Worm (Caenorhabditis elegans) whole organism, L1 larva: ENCODE results near the gene K09C6.9.

Source experiments
- C16A3.4 ChIP-seq: fragments of 150-350 bp; optimal IDR thresholded peaks from 2 replicates; lab custom pipeline; 2014; ENCODE audit warnings: missing biosample characterization, missing genetic modification characterization
- F16B12.6 ChIP-seq: fragments of 150-350 bp; optimal IDR thresholded peaks from 2 replicates; lab custom pipeline; 2014; ENCODE audit warnings: missing biosample characterization, missing genetic modification characterization
- alr-1 ChIP-seq: fragments of 200-800 bp; sonication (Bioruptor generic); optimal IDR thresholded peaks from 2 replicates; lab custom pipeline; 2018; ENCODE audit warnings: borderline replicate concordance, mild to moderate bottlenecking, missing genetic modification characterization, missing compliant biosample characterization
- aly-2 ChIP-seq: fragments of 150-350 bp; optimal IDR thresholded peaks from 2 replicates; lab custom pipeline; 2014; ENCODE audit warnings: missing biosample characterization, missing genetic modification characterization
- ama-1 ChIP-seq: fragments of 150-350 bp; optimal IDR thresholded peaks from 2 replicates; lab custom pipeline; 2014
- blmp-1 ChIP-seq: fragments of 150-350 bp; optimal IDR thresholded peaks from 2 replicates; lab custom pipeline; 2014; ENCODE audit warnings: missing biosample characterization, missing genetic modification characterization
- ceh-88 ChIP-seq: fragments of 200-800 bp; sonication (Bioruptor generic); IDR thresholded peaks from 2 replicates; pipeline ENCODE4 v1.3.6; 2022; ENCODE audit warnings: missing genetic modification characterization, missing compliant biosample characterization
- dpl-1 ChIP-seq, 3 experiments: fragments of 150-350 bp in 2 of 3; sonication (generic microtip) in 1 of 3; optimal IDR thresholded peaks; 2 replicates each; lab custom pipeline; 2014 to 2017; ENCODE audit warnings: missing biosample characterization in 3 of 3, missing genetic modification characterization in 3 of 3, missing genetic modification reagents in 3 of 3
- efl-1 ChIP-seq, 4 experiments: fragments of 150-350 bp; optimal IDR thresholded peaks in 3 of 4; peaks in 1 of 4; 1 replicate in 1 of 4; 2 replicates in 3 of 4; lab custom pipeline; 2014; ENCODE audit warnings: missing biosample characterization in 2 of 4, missing genetic modification characterization in 2 of 4, missing genetic modification reagents in 2 of 4
- efl-3 ChIP-seq: fragments of 200-800 bp; sonication (Bioruptor generic); optimal IDR thresholded peaks from 2 replicates; lab custom pipeline; 2018; ENCODE audit warnings: mild to moderate bottlenecking, missing genetic modification characterization, missing compliant biosample characterization
- egl-13 ChIP-seq: sonication (generic microtip); optimal IDR thresholded peaks from 2 replicates; lab custom pipeline; 2016; ENCODE audit warnings: missing genotype, missing genetic modification reagents, missing genetic modification characterization, missing compliant biosample characterization
- egl-27 ChIP-seq, 2 experiments: fragments of 150-350 bp in 1 of 2; sonication (generic microtip); optimal IDR thresholded peaks; 3 replicates each; lab custom pipeline; 2017 to 2018; ENCODE audit warnings: missing biosample characterization in 2 of 2, missing genetic modification characterization in 2 of 2, missing genetic modification reagents in 2 of 2
- elt-2 ChIP-seq: sonication (generic microtip); optimal IDR thresholded peaks from 2 replicates; lab custom pipeline; 2016; ENCODE audit warnings: missing genetic modification characterization, mild to moderate bottlenecking, inconsistent platforms, missing compliant biosample characterization, missing genetic modification reagents
- elt-3 ChIP-seq, 6 experiments: fragments of 150-350 bp in 1 of 6; sonication (generic microtip); optimal IDR thresholded peaks; 2 replicates each; lab custom pipeline; 2017 to 2018; ENCODE audit warnings: missing biosample characterization in 6 of 6, missing genetic modification characterization in 6 of 6, inconsistent platforms in 1 of 6
- ets-5 ChIP-seq: fragments of 200-800 bp; sonication (Bioruptor generic); IDR thresholded peaks from 2 replicates; pipeline ENCODE4 v1.3.6; 2022; ENCODE audit warnings: missing genetic modification characterization, missing compliant biosample characterization
- fkh-4 ChIP-seq: sonication (generic microtip); optimal IDR thresholded peaks from 2 replicates; lab custom pipeline; 2016; ENCODE audit warnings: missing compliant biosample characterization, missing genetic modification characterization, borderline replicate concordance
- fkh-8 ChIP-seq: sonication (generic microtip); optimal IDR thresholded peaks from 2 replicates; lab custom pipeline; 2016; ENCODE audit warnings: mild to moderate bottlenecking, missing genetic modification characterization, missing compliant biosample characterization
- grh-1 ChIP-seq: fragments of 200-800 bp; sonication (Bioruptor generic); IDR thresholded peaks from 2 replicates; pipeline ENCODE4 v1.3.6; 2022; ENCODE audit warnings: missing genetic modification reagents, missing genetic modification characterization, missing compliant biosample characterization
- hlh-17 ChIP-seq: fragments of 200-800 bp; sonication (Bioruptor generic); optimal IDR thresholded peaks from 2 replicates; lab custom pipeline; 2018; ENCODE audit warnings: missing genetic modification characterization, mild to moderate bottlenecking, missing compliant biosample characterization, moderate library complexity, borderline replicate concordance
- isw-1 ChIP-seq: fragments of 200-800 bp; sonication (Bioruptor generic); IDR thresholded peaks from 2 replicates; pipeline ENCODE4 v1.3.6; 2022; ENCODE audit warnings: missing genetic modification characterization, missing compliant biosample characterization
- jun-1 ChIP-seq: fragments of 150-350 bp; optimal IDR thresholded peaks from 2 replicates; lab custom pipeline; 2014; ENCODE audit warnings: missing biosample characterization, missing genetic modification reagents, missing genetic modification characterization
- lin-13 ChIP-seq: fragments of 150-350 bp; optimal IDR thresholded peaks from 2 replicates; lab custom pipeline; 2014; ENCODE audit warnings: missing biosample characterization, missing genetic modification reagents, missing genetic modification characterization
- lin-15B ChIP-seq: fragments of 150-350 bp; sonication (generic microtip); optimal IDR thresholded peaks from 3 replicates; lab custom pipeline; 2014; ENCODE audit warnings: missing biosample characterization, missing genetic modification characterization
- lin-35 ChIP-seq, 2 experiments: fragments of 150-350 bp; optimal IDR thresholded peaks; 2 replicates each; lab custom pipeline; 2014; ENCODE audit warnings: missing biosample characterization in 2 of 2, missing genetic modification characterization in 2 of 2, missing genetic modification reagents in 2 of 2
- lin-39 ChIP-seq: fragments of 150-350 bp; optimal IDR thresholded peaks from 2 replicates; lab custom pipeline; 2014; ENCODE audit warnings: missing biosample characterization, missing genetic modification reagents, missing genetic modification characterization
- mab-9 ChIP-seq: fragments of 200-800 bp; sonication (Bioruptor generic); IDR thresholded peaks from 2 replicates; pipeline ENCODE4 v1.3.6; 2022; ENCODE audit warnings: missing genetic modification reagents, missing genetic modification characterization, missing compliant biosample characterization
- mep-1 ChIP-seq: fragments of 150-350 bp; optimal IDR thresholded peaks from 2 replicates; lab custom pipeline; 2014; ENCODE audit warnings: missing biosample characterization, missing genetic modification characterization
- nhr-237 ChIP-seq: fragments of 150-350 bp; optimal IDR thresholded peaks from 2 replicates; lab custom pipeline; 2014; ENCODE audit warnings: missing biosample characterization, missing genetic modification characterization
- nhr-47 ChIP-seq: sonication (generic microtip); optimal IDR thresholded peaks from 2 replicates; lab custom pipeline; 2016; ENCODE audit warnings: mild to moderate bottlenecking, missing genetic modification characterization, moderate library complexity, missing compliant biosample characterization
- nhr-71 ChIP-seq: sonication (generic microtip); optimal IDR thresholded peaks from 2 replicates; lab custom pipeline; 2016; ENCODE audit warnings: mild to moderate bottlenecking, missing genetic modification characterization, moderate library complexity, missing compliant biosample characterization
- nhr-84 ChIP-seq: sonication (generic microtip); optimal IDR thresholded peaks from 2 replicates; lab custom pipeline; 2017; ENCODE audit warnings: missing biosample characterization, missing genetic modification characterization
- nhr-85 ChIP-seq: sonication (generic microtip); peaks from one replicate; lab custom pipeline; 2016; ENCODE audit warnings: missing genetic modification characterization, inconsistent platforms, missing compliant biosample characterization
- skn-1 ChIP-seq: fragments of 150-350 bp; optimal IDR thresholded peaks from 2 replicates; lab custom pipeline; 2014; ENCODE audit warnings: missing biosample characterization, missing genetic modification characterization
- snpc-4 ChIP-seq: fragments of 150-350 bp; optimal IDR thresholded peaks from 2 replicates; lab custom pipeline; 2014; ENCODE audit warnings: missing biosample characterization, missing genetic modification characterization
- snu-23 ChIP-seq: sonication (generic microtip); optimal IDR thresholded peaks from 2 replicates; lab custom pipeline; 2016; ENCODE audit warnings: missing genetic modification characterization, missing compliant biosample characterization
- sox-4 ChIP-seq: sonication (generic microtip); optimal IDR thresholded peaks from 2 replicates; lab custom pipeline; 2016; ENCODE audit warnings: missing genetic modification characterization, missing compliant biosample characterization
- swsn-7 ChIP-seq: sonication (generic microtip); optimal IDR thresholded peaks from 2 replicates; lab custom pipeline; 2016; ENCODE audit warnings: missing genetic modification characterization, missing compliant biosample characterization
- tbx-2 ChIP-seq: sonication (generic microtip); optimal IDR thresholded peaks from 2 replicates; lab custom pipeline; 2016; ENCODE audit warnings: missing genetic modification characterization, missing compliant biosample characterization
- tlp-1 ChIP-seq: fragments of 150-350 bp; optimal IDR thresholded peaks from 2 replicates; lab custom pipeline; 2014; ENCODE audit warnings: missing biosample characterization, missing genetic modification characterization
- unc-130 ChIP-seq: fragments of 150-350 bp; optimal IDR thresholded peaks from 2 replicates; lab custom pipeline; 2017; ENCODE audit warnings: missing biosample characterization, missing genetic modification characterization, inconsistent platforms
- unc-30 ChIP-seq: sonication (generic microtip); optimal IDR thresholded peaks from 2 replicates; lab custom pipeline; 2017; ENCODE audit warnings: missing biosample characterization, missing genetic modification characterization
- unc-62 ChIP-seq: fragments of 150-350 bp; optimal IDR thresholded peaks from 2 replicates; lab custom pipeline; 2014; ENCODE audit warnings: missing biosample characterization, missing genetic modification reagents, missing genetic modification characterization
- unc-98 ChIP-seq: fragments of 200-800 bp; sonication (Bioruptor generic); IDR thresholded peaks from 2 replicates; pipeline ENCODE4 v1.3.6; 2022; ENCODE audit warnings: missing genetic modification characterization, missing compliant biosample characterization
- xbp-1 ChIP-seq: sonication (generic microtip); optimal IDR thresholded peaks from 2 replicates; lab custom pipeline; 2016; ENCODE audit warnings: missing genetic modification characterization, missing compliant biosample characterization
- zag-1 ChIP-seq: fragments of 150-350 bp; optimal IDR thresholded peaks from 2 replicates; lab custom pipeline; 2014; ENCODE audit warnings: missing biosample characterization, missing genetic modification characterization
- zip-4 ChIP-seq: fragments of 200-800 bp; sonication (Bioruptor generic); optimal IDR thresholded peaks from 2 replicates; lab custom pipeline; 2018; ENCODE audit warnings: mild to moderate bottlenecking, missing genetic modification characterization, moderate library complexity, missing compliant biosample characterization
- ztf-11 ChIP-seq, 2 experiments: sonication (generic microtip); optimal IDR thresholded peaks; 2 replicates each; lab custom pipeline; 2016 to 2017; ENCODE audit warnings: missing genetic modification characterization in 2 of 2, missing biosample characterization in 1 of 2, missing compliant biosample characterization in 1 of 2
- ztf-4 ChIP-seq: fragments of 150-350 bp; optimal IDR thresholded peaks from 2 replicates; lab custom pipeline; 2014; ENCODE audit warnings: missing biosample characterization, missing genetic modification characterization

The K09C6.9 gene

ce11 chrV:854966-855365, at the start of gene K09C6.9:
TSS of gene K09C6.9 (minus strand) at chrV:855066.
- TF ChIP-seq zag-1 (tag; lab: Kevin White, UChicago) (no peak), zip-4 (GFP tag; lab: Kevin White, UChicago) (no peak), lin-13 (no peak), F16B12.6 (tag; lab: Kevin White, UChicago) (no peak), nhr-237 (tag; lab: Kevin White, UChicago) (no peak), unc-30 (tag; lab: Kevin White, UChicago) (no peak), nhr-85 (no peak), nhr-71 (tag; lab: Kevin White, UChicago) (no peak), sox-4 (tag; lab: Kevin White, UChicago) (no peak), dpl-1 (GFP tag; optimal IDR thresholded peaks at IDR 0.05; lab: Kevin White, UChicago) (no peak), ztf-11 (tag; optimal IDR thresholded peaks at IDR 0.05; lab: Kevin White, UChicago) (no peak), ets-5 (GFP tag; lab: Robert Waterston, UW) (no peak), hlh-17 (GFP tag; lab: Kevin White, UChicago) (no peak), ceh-88 (GFP tag; lab: Robert Waterston, UW) (no peak)
- TF ChIP-seq, all 84 proteins: peak for 0

ce11 chrV:904232-904983, 49.5 kb upstream of the K09C6.9 start, which contains the start of gene trm-2A:
TSS of gene trm-2A (plus strand) at chrV:904963.
- TF ChIP-seq sox-4 (tag; lab: Kevin White, UChicago) (peak; percentile 53), jun-1 (peak; percentile 65), unc-62 (GFP tag; lab: Kevin White, UChicago) (no peak), lin-39 (peak; percentile 53), egl-27 (tag; optimal IDR thresholded peaks at IDR 0.05; lab: Kevin White, UChicago) (no peak), lin-35 (GFP tag; optimal IDR thresholded peaks at IDR 0.05; lab: Kevin White, UChicago) (peak; percentile 98 to 99), efl-3 (GFP tag; lab: Kevin White, UChicago) (no peak), alr-1 (tag; lab: Kevin White, UChicago) (no peak), efl-1 (optimal IDR thresholded peaks at IDR 0.05; lab: Kevin White, UChicago) (peak; percentile 89 to 98), efl-1 (GFP tag; optimal IDR thresholded peaks at IDR 0.05 in 1 of 2; lab: Kevin White, UChicago) (peak; percentile 98 to 100), skn-1 (tag; lab: Kevin White, UChicago) (peak; percentile 86), mep-1 (peak; percentile 87), lin-13 (peak; percentile 64), snpc-4 (tag; lab: Kevin White, UChicago) (peak; percentile 11), lin-15B (tag; lab: Kevin White, UChicago) (peak; percentile 75), grh-1 (GFP tag; lab: Robert Waterston, UW) (peak; percentile 81), elt-3 (tag; optimal IDR thresholded peaks at IDR 0.05; lab: Kevin White, UChicago) (peak in 3 of 6 experiments; percentile 34 to 76 (median 76)), aly-2 (tag; lab: Kevin White, UChicago) (peak; percentile 78), C16A3.4 (tag; lab: Kevin White, UChicago) (peak; percentile 86), fkh-4 (tag; lab: Kevin White, UChicago) (peak; percentile 25), elt-2 (tag; lab: Kevin White, UChicago) (peak; percentile 27), F16B12.6 (tag; lab: Kevin White, UChicago) (peak; percentile 50), isw-1 (GFP tag; lab: Robert Waterston, UW) (peak; percentile 64), egl-13 (tag; lab: Kevin White, UChicago) (peak; percentile 38), blmp-1 (tag; lab: Kevin White, UChicago) (peak; percentile 75), ceh-88 (GFP tag; lab: Robert Waterston, UW) (no peak), swsn-7 (tag; lab: Kevin White, UChicago) (peak; percentile 83), unc-98 (no peak), xbp-1 (peak; percentile 82), unc-130 (peak; percentile 88), tlp-1 (tag; lab: Kevin White, UChicago) (no peak), mab-9 (GFP tag; lab: Robert Waterston, UW) (peak; percentile 51; the same call in 1 of the 2 replicates), ama-1 (peak; percentile 14), snu-23 (GFP tag; lab: Kevin White, UChicago) (peak; percentile 92), fkh-8 (tag; lab: Kevin White, UChicago) (peak; percentile 76), nhr-84 (tag; lab: Kevin White, UChicago) (no peak), ztf-11 (tag; optimal IDR thresholded peaks at IDR 0.05; lab: Kevin White, UChicago) (peak in 1 of 2 experiments; percentile 75), nhr-47 (tag; lab: Kevin White, UChicago) (peak; percentile 89), nhr-85 (peak; percentile 91), tbx-2 (tag; lab: Kevin White, UChicago) (peak; percentile 83), ztf-4 (tag; lab: Kevin White, UChicago) (peak; percentile 35)
